Fruit fly (Drosophila melanogaster) whole organism, adult: ENCODE results near the gene CG1640.

Experiments used
- CG11617 ChIP-seq: fragments of 200-800 bp; sonication (Bioruptor generic); optimal IDR thresholded peaks from 2 replicates; lab custom pipeline; 2017; ENCODE audit warnings: mild to moderate bottlenecking, missing biosample characterization, missing genetic modification reagents, missing genetic modification characterization
- CG12768 ChIP-seq: fragments of 200-800 bp; sonication (Bioruptor generic); optimal IDR thresholded peaks from 2 replicates; lab custom pipeline; 2017; ENCODE audit warnings: missing biosample characterization, missing genetic modification characterization, mild to moderate bottlenecking, moderate library complexity, missing genetic modification reagents
- CG14711 ChIP-seq: fragments of 200-800 bp; sonication (Bioruptor generic); optimal IDR thresholded peaks from 2 replicates; lab custom pipeline; 2018; ENCODE audit warnings: missing biosample characterization, mild to moderate bottlenecking, missing genetic modification characterization, moderate library complexity
- CG1620 ChIP-seq: fragments of 200-800 bp; sonication (Bioruptor generic); optimal IDR thresholded peaks from 2 replicates; lab custom pipeline; 2016; ENCODE audit warnings: missing biosample characterization, missing genetic modification characterization
- CG33017 ChIP-seq: fragments of 200-800 bp; sonication (Bioruptor generic); optimal IDR thresholded peaks from 2 replicates; lab custom pipeline; 2018; ENCODE audit warnings: missing biosample characterization, mild to moderate bottlenecking, missing genetic modification characterization, moderate library complexity
- CG5204 ChIP-seq: fragments of 200-800 bp; sonication (Bioruptor generic); optimal IDR thresholded peaks from 2 replicates; lab custom pipeline; 2016; ENCODE audit warnings: missing biosample characterization, missing genetic modification characterization
- CG7045 ChIP-seq: fragments of 200-800 bp; sonication (Bioruptor generic); optimal IDR thresholded peaks from 2 replicates; lab custom pipeline; 2017; ENCODE audit warnings: missing biosample characterization, mild to moderate bottlenecking, missing genetic modification characterization
- CG7101 ChIP-seq: fragments of 200-800 bp; sonication (Bioruptor generic); optimal IDR thresholded peaks from 2 replicates; lab custom pipeline; 2018; ENCODE audit warnings: missing biosample characterization, mild to moderate bottlenecking, missing genetic modification characterization, moderate library complexity
- Clk ChIP-seq: fragments of 200-800 bp; sonication (Bioruptor generic); optimal IDR thresholded peaks from 2 replicates; lab custom pipeline; 2017; ENCODE audit warnings: missing biosample characterization, missing genetic modification characterization
- Crg-1 ChIP-seq: fragments of 200-800 bp; sonication (Bioruptor generic); optimal IDR thresholded peaks from 2 replicates; lab custom pipeline; 2016; ENCODE audit warnings: missing biosample characterization, missing genetic modification characterization
- Hr96 ChIP-seq: fragments of 200-800 bp; sonication (Bioruptor generic); optimal IDR thresholded peaks from 2 replicates; lab custom pipeline; 2016; ENCODE audit warnings: missing biosample characterization, missing genetic modification characterization
- Mnt ChIP-seq: fragments of 200-800 bp; sonication (Bioruptor generic); optimal IDR thresholded peaks from 2 replicates; lab custom pipeline; 2016; ENCODE audit warnings: missing biosample characterization, mild to moderate bottlenecking, missing genetic modification characterization
- bab1 ChIP-seq: fragments of 200-800 bp; sonication (Bioruptor generic); optimal IDR thresholded peaks from 3 replicates; lab custom pipeline; 2019; ENCODE audit warnings: missing biosample characterization, mild to moderate bottlenecking, missing genetic modification characterization, moderate library complexity
- cic ChIP-seq: fragments of 200-800 bp; sonication (Bioruptor generic); optimal IDR thresholded peaks from 2 replicates; lab custom pipeline; 2017; ENCODE audit warnings: missing biosample characterization, mild to moderate bottlenecking, missing genetic modification characterization, moderate library complexity
- cnc ChIP-seq, 2 experiments: fragments of >200 bp; optimal IDR thresholded peaks; 2 replicates each; lab custom pipeline; 2017
- kay ChIP-seq: fragments of 200-800 bp; sonication (Bioruptor generic); peaks from one replicate; lab custom pipeline; 2016; ENCODE audit warnings: missing biosample characterization, missing genetic modification characterization, borderline replicate concordance
- ovo ChIP-seq: fragments of 200-800 bp; sonication (Bioruptor generic); optimal IDR thresholded peaks from 2 replicates; lab custom pipeline; 2016; ENCODE audit warnings: missing biosample characterization, missing genetic modification characterization
- pad ChIP-seq: fragments of 200-800 bp; sonication (Bioruptor generic); optimal IDR thresholded peaks from 3 replicates; lab custom pipeline; 2017; ENCODE audit warnings: missing biosample characterization, missing genetic modification characterization, mild to moderate bottlenecking, moderate library complexity, missing genetic modification reagents
- tj ChIP-seq: fragments of 200-800 bp; sonication (Bioruptor generic); optimal IDR thresholded peaks from 3 replicates; lab custom pipeline; 2017; ENCODE audit warnings: missing biosample characterization, mild to moderate bottlenecking, missing genetic modification characterization, moderate library complexity
- toe ChIP-seq: fragments of 200-800 bp; sonication (Bioruptor generic); optimal IDR thresholded peaks from 2 replicates; lab custom pipeline; 2016; ENCODE audit warnings: missing biosample characterization, missing genetic modification characterization

The CG1640 gene

dm6 chrX:13370306-13370705 lies at the start of gene CG1640:
CG1640 (plus strand) TSS chrX:13370606.
- TF ChIP-seq CG33017 (no peak), CG5204 (GFP tag; lab: Kevin White, UChicago) (no peak), pad (no peak), CG11617 (GFP tag; lab: Kevin White, UChicago) (no peak), Crg-1 (no peak), CG12768 (GFP tag; lab: Kevin White, UChicago) (no peak), CG14711 (tag; lab: Kevin White, UChicago) (no peak), kay (GFP tag; lab: Kevin White, UChicago) (peak; percentile 19)

- peak; percentile 17 for TF ChIP-seq tj (GFP tag; lab: Kevin White, UChicago)
- no peak for TF ChIP-seq bab1
- TF ChIP-seq pad = peak; percentile 8
- TF ChIP-seq CG11617 (GFP tag; lab: Kevin White, UChicago) = peak; percentile 71
- no peak for TF ChIP-seq CG33017
- peak; percentile 7 for TF ChIP-seq CG12768 (GFP tag; lab: Kevin White, UChicago)
- TF ChIP-seq CG14711 (tag; lab: Kevin White, UChicago) = peak; percentile 40
- peak; percentile 35 for TF ChIP-seq cic (GFP tag; lab: Kevin White, UChicago)
- TF ChIP-seq Hr96 = no peak
- no peak for TF ChIP-seq cnc (optimal IDR thresholded peaks at IDR 0.05; lab: Kevin White, UChicago)
- TF ChIP-seq CG7101 (tag; lab: Kevin White, UChicago) = peak; percentile 55
- no peak for TF ChIP-seq CG7045 (GFP tag; lab: Kevin White, UChicago)
- peak; percentile 63 for TF ChIP-seq Mnt (GFP tag; lab: Kevin White, UChicago)
Observed at dm6 chrX:13320697-13321445, 49.5 kb upstream of the CG1640 start.

dm6 chrX:13322405-13322804 lies 48.0 kb upstream of the CG1640 start:
- TF ChIP-seq CG12768 (GFP tag; lab: Kevin White, UChicago) (peak; percentile 80), pad (no peak), CG7045 (GFP tag; lab: Kevin White, UChicago) (no peak), kay (GFP tag; lab: Kevin White, UChicago) (no peak), Clk (GFP tag; lab: Kevin White, UChicago) (no peak), Crg-1 (no peak), CG14711 (tag; lab: Kevin White, UChicago) (no peak), CG5204 (GFP tag; lab: Kevin White, UChicago) (no peak), CG1620 (no peak), cic (GFP tag; lab: Kevin White, UChicago) (peak; percentile 41), toe (no peak), bab1 (no peak), CG7101 (tag; lab: Kevin White, UChicago) (peak; percentile 42), ovo (GFP tag; lab: Kevin White, UChicago) (no peak), CG11617 (GFP tag; lab: Kevin White, UChicago) (no peak), CG33017 (peak; percentile 7), cnc (optimal IDR thresholded peaks at IDR 0.05; lab: Kevin White, UChicago) (no peak), Mnt (GFP tag; lab: Kevin White, UChicago) (peak; percentile 5), tj (GFP tag; lab: Kevin White, UChicago) (no peak), Hr96 (no peak)

dm6 chrX:13323114-13323513 lies 47.3 kb upstream of the CG1640 start:
- peak; percentile 17 for TF ChIP-seq CG1620
- TF ChIP-seq ovo (GFP tag; lab: Kevin White, UChicago) = no peak
- peak; percentile 57 for TF ChIP-seq CG7101 (tag; lab: Kevin White, UChicago)
- TF ChIP-seq bab1 = peak; percentile 21
- peak; percentile 69 for TF ChIP-seq kay (GFP tag; lab: Kevin White, UChicago)
- peak; percentile 24 for TF ChIP-seq Mnt (GFP tag; lab: Kevin White, UChicago)
- peak; percentile 25 for TF ChIP-seq toe
- no peak for TF ChIP-seq CG7045 (GFP tag; lab: Kevin White, UChicago)
- TF ChIP-seq Hr96 = peak; percentile 48
- peak; percentile 69 for TF ChIP-seq CG5204 (GFP tag; lab: Kevin White, UChicago)
- TF ChIP-seq CG11617 (GFP tag; lab: Kevin White, UChicago) = peak; percentile 39
- peak; percentile 8 for TF ChIP-seq tj (GFP tag; lab: Kevin White, UChicago)
- peak; percentile 45 for TF ChIP-seq CG14711 (tag; lab: Kevin White, UChicago)
- no peak for TF ChIP-seq cic (GFP tag; lab: Kevin White, UChicago)

dm6 chrX:13323526-13323925 lies 46.9 kb upstream of the CG1640 start:
- no peak for TF ChIP-seq Hr96
- TF ChIP-seq Clk (GFP tag; lab: Kevin White, UChicago) = no peak
- no peak for TF ChIP-seq tj (GFP tag; lab: Kevin White, UChicago)
- no peak for TF ChIP-seq cic (GFP tag; lab: Kevin White, UChicago)
- no peak for TF ChIP-seq Mnt (GFP tag; lab: Kevin White, UChicago)
- TF ChIP-seq toe = no peak
- no peak for TF ChIP-seq CG12768 (GFP tag; lab: Kevin White, UChicago)
- no peak for TF ChIP-seq kay (GFP tag; lab: Kevin White, UChicago)
- no peak for TF ChIP-seq pad
- TF ChIP-seq CG14711 (tag; lab: Kevin White, UChicago) = no peak
- no peak for TF ChIP-seq CG7101 (tag; lab: Kevin White, UChicago)
- no peak for TF ChIP-seq CG11617 (GFP tag; lab: Kevin White, UChicago)
- TF ChIP-seq CG33017 = no peak
- TF ChIP-seq ovo (GFP tag; lab: Kevin White, UChicago) = no peak
- TF ChIP-seq Crg-1 = no peak
- TF ChIP-seq cnc (optimal IDR thresholded peaks at IDR 0.05; lab: Kevin White, UChicago) = no peak
- no peak for TF ChIP-seq CG1620

- TF ChIP-seq kay (GFP tag; lab: Kevin White, UChicago) (no peak), Hr96 (no peak), CG33017 (no peak), toe (no peak), tj (GFP tag; lab: Kevin White, UChicago) (no peak), Mnt (GFP tag; lab: Kevin White, UChicago) (no peak), CG7101 (tag; lab: Kevin White, UChicago) (no peak), ovo (GFP tag; lab: Kevin White, UChicago) (no peak), cic (GFP tag; lab: Kevin White, UChicago) (no peak), bab1 (no peak), CG7045 (GFP tag; lab: Kevin White, UChicago) (no peak), Clk (GFP tag; lab: Kevin White, UChicago) (no peak), Crg-1 (no peak)
Observed at dm6 chrX:13325310-13325709, 45.1 kb upstream of the CG1640 start.
